Fruit fly (Drosophila melanogaster) whole organism, wandering third instar larva: Measurements from ENCODE around the gene trus.

Source experiments
- Abd-B ChIP-seq: fragments of >200 bp; optimal IDR thresholded peaks from 2 replicates; lab custom pipeline; 2017; ENCODE audit warnings: missing biosample characterization, missing genetic modification characterization
- CG32264 ChIP-seq: fragments of 200-800 bp; sonication (Bioruptor generic); optimal IDR thresholded peaks from 2 replicates; lab custom pipeline; 2016; ENCODE audit warnings: missing biosample characterization, missing genetic modification characterization
- CG9705 ChIP-seq: fragments of 200-800 bp; sonication (Bioruptor generic); optimal IDR thresholded peaks from 2 replicates; lab custom pipeline; 2018; ENCODE audit warnings: missing biosample characterization, mild to moderate bottlenecking, missing genetic modification characterization
- CrebA ChIP-seq: fragments of 200-800 bp; sonication (Bioruptor generic); optimal IDR thresholded peaks from 2 replicates; lab custom pipeline; 2016; ENCODE audit warnings: missing biosample characterization, mild to moderate bottlenecking, missing genetic modification characterization, borderline replicate concordance
- Dif ChIP-seq: fragments of 200-275, 200-300 bp; sonication (Bioruptor generic); optimal IDR thresholded peaks from 2 replicates; lab custom pipeline; 2018; ENCODE audit warnings: missing biosample characterization, missing genetic modification characterization; ENCODE audit not compliant: partially characterized antibody
- GATAd ChIP-seq: sonication (Bioruptor generic); optimal IDR thresholded peaks from 2 replicates; lab custom pipeline; 2016; ENCODE audit warnings: missing biosample characterization, missing genetic modification characterization
- HLH106 ChIP-seq: fragments of 200-800 bp; optimal IDR thresholded peaks from 3 replicates; lab custom pipeline; 2019; ENCODE audit warnings: missing biosample characterization, mild to moderate bottlenecking, missing genetic modification characterization, moderate library complexity
- Hnf4 ChIP-seq: fragments of 200-800 bp; sonication (Bioruptor generic); optimal IDR thresholded peaks from 2 replicates; lab custom pipeline; 2016; ENCODE audit warnings: missing biosample characterization, mild to moderate bottlenecking, missing genetic modification characterization
- Hr78 ChIP-seq: fragments of >200 bp; optimal IDR thresholded peaks from 2 replicates; lab custom pipeline; 2017; ENCODE audit warnings: missing biosample characterization, missing genetic modification characterization
- Hr83 ChIP-seq: fragments of 200-300 bp; sonication (Bioruptor generic); optimal IDR thresholded peaks from 2 replicates; lab custom pipeline; 2016; ENCODE audit warnings: missing biosample characterization, mild to moderate bottlenecking, missing genetic modification characterization, moderate library complexity; ENCODE audit not compliant: poor library complexity, severe bottlenecking
- Mio ChIP-seq: sonication (Bioruptor generic); optimal IDR thresholded peaks from 2 replicates; lab custom pipeline; 2016; ENCODE audit warnings: missing biosample characterization, missing genetic modification characterization
- Myc ChIP-seq: fragments of >200 bp; optimal IDR thresholded peaks from 2 replicates; lab custom pipeline; 2017
- N ChIP-seq: fragments of >200 bp; optimal IDR thresholded peaks from 2 replicates; lab custom pipeline; 2018; ENCODE audit warnings: missing biosample characterization, missing external identifiers, missing genetic modification characterization
- Rel ChIP-seq, 2 experiments: fragments of 200-800 bp; sonication (Bioruptor generic) in 1 of 2; optimal IDR thresholded peaks; 2 replicates in 1 of 2; 3 replicates in 1 of 2; lab custom pipeline; 2016 to 2019; ENCODE audit warnings: mild to moderate bottlenecking in 2 of 2, missing biosample characterization in 2 of 2, missing genetic modification characterization in 2 of 2, moderate library complexity in 1 of 2
- Vsx2 ChIP-seq: fragments of 200-300, 225-300 bp; sonication (Bioruptor generic); optimal IDR thresholded peaks from 2 replicates; lab custom pipeline; 2018; ENCODE audit warnings: missing biosample characterization, missing genetic modification characterization; ENCODE audit not compliant: partially characterized antibody
- br ChIP-seq: fragments of 200-800 bp; sonication (Bioruptor generic); optimal IDR thresholded peaks from 2 replicates; lab custom pipeline; 2016; ENCODE audit warnings: missing biosample characterization, missing genetic modification characterization
- brk ChIP-seq: fragments of 200-800 bp; sonication (Bioruptor generic); optimal IDR thresholded peaks from 2 replicates; lab custom pipeline; 2016; ENCODE audit warnings: missing biosample characterization, mild to moderate bottlenecking, missing genetic modification characterization
- dl ChIP-seq, 2 experiments: fragments of 175-275, 200-275 bp in 1 of 2; fragments of 200-275 bp in 1 of 2; sonication (Bioruptor generic); optimal IDR thresholded peaks; lab custom pipeline; 2018; ENCODE audit warnings: mild to moderate bottlenecking in 2 of 2, missing biosample characterization in 2 of 2, missing genetic modification characterization in 2 of 2, moderate library complexity in 2 of 2; ENCODE audit not compliant: partially characterized antibody in 2 of 2, insufficient read depth in 1 of 2
- dmrt93B ChIP-seq: fragments of 200-800 bp; sonication (Bioruptor generic); optimal IDR thresholded peaks from 2 replicates; lab custom pipeline; 2018; ENCODE audit warnings: missing biosample characterization, mild to moderate bottlenecking, missing genetic modification characterization
- ey ChIP-seq: fragments of 200-800 bp; sonication (Bioruptor generic); optimal IDR thresholded peaks from 2 replicates; lab custom pipeline; 2016; ENCODE audit warnings: missing biosample characterization, missing genetic modification characterization
- fru ChIP-seq: fragments of 200-800 bp; sonication (Bioruptor generic); optimal IDR thresholded peaks from 3 replicates; lab custom pipeline; 2016; ENCODE audit warnings: missing biosample characterization, mild to moderate bottlenecking, missing genetic modification characterization
- h ChIP-seq: fragments of 200-800 bp; sonication (Bioruptor generic); optimal IDR thresholded peaks from 3 replicates; lab custom pipeline; 2016; ENCODE audit warnings: missing biosample characterization, mild to moderate bottlenecking, missing genetic modification characterization
- jim ChIP-seq: fragments of 175-275, 200-325 bp; sonication (Bioruptor generic); optimal IDR thresholded peaks from 2 replicates; lab custom pipeline; 2016; ENCODE audit warnings: missing biosample characterization, mild to moderate bottlenecking, missing genetic modification characterization
- lola ChIP-seq: fragments of >200 bp; optimal IDR thresholded peaks from 2 replicates; lab custom pipeline; 2017; ENCODE audit warnings: missing biosample characterization, missing genetic modification characterization
- pan ChIP-seq: fragments of >200 bp; optimal IDR thresholded peaks from 2 replicates; lab custom pipeline; 2017
- rgr ChIP-seq: fragments of 200-800 bp; sonication (Bioruptor generic); optimal IDR thresholded peaks from 3 replicates; lab custom pipeline; 2016; ENCODE audit warnings: missing biosample characterization, mild to moderate bottlenecking, missing genetic modification characterization
- sage ChIP-seq: fragments of 200-800 bp; sonication (Bioruptor generic); optimal IDR thresholded peaks from 2 replicates; lab custom pipeline; 2016; ENCODE audit warnings: missing biosample characterization, mild to moderate bottlenecking, missing genetic modification characterization
- tai ChIP-seq: sonication (Bioruptor generic); optimal IDR thresholded peaks from 2 replicates; lab custom pipeline; 2016; ENCODE audit warnings: missing biosample characterization, missing genetic modification characterization
- woc ChIP-seq: sonication (Bioruptor generic); optimal IDR thresholded peaks from 2 replicates; lab custom pipeline; 2016; ENCODE audit warnings: missing biosample characterization, mild to moderate bottlenecking, missing genetic modification characterization

Gene trus

DNA sequence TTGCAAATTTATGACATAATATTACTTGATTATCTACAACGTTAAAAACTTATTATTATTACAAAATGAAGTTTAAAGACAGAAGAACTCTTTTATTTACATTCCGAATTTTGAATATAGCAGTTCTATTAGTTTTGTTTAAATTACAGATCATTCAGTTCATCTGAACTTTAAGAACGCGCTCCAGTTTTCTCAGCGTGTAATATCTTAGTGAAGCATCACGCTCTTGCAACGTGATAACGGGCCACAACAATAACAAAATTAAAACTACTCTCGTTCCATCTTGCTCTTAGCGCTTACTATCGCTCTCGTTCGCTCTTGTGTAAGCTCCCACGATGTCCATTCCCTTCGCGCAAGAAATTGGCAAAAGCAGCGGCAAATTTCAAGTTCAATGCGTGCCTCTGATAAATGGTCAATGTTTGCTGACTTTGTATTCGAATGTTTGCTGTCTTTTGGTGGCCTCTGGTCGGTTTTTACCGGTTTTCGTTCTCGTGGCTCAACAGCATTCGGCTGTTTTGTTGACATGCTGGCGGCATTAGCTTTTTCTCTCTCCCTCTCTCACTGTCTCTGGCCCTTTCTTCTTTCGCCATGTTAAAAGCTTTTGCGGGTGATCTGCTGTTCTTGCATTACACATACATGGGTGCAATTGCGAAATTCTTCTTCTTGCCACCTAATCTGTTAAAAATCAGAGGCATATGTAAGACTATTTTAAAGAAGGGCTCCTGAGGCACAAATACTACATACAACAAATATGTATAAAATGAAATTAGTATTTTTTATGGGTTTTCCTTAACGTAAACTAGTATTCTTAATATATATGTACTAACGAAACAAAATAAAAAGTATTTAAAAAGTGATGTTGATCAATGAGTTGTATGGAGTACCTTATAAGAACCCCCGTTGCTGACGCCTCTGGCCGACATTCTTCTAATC is 13.5 kb upstream of the trus start (continued):
- no peak for TF ChIP-seq dl (GFP tag; optimal IDR thresholded peaks at IDR 0.05; lab: Kevin White, UChicago; ENCODE audit: insufficient read depth in 1 of 2, partially characterized antibody in 2 of 2)
- peak; percentile 64 for TF ChIP-seq br

DNA sequence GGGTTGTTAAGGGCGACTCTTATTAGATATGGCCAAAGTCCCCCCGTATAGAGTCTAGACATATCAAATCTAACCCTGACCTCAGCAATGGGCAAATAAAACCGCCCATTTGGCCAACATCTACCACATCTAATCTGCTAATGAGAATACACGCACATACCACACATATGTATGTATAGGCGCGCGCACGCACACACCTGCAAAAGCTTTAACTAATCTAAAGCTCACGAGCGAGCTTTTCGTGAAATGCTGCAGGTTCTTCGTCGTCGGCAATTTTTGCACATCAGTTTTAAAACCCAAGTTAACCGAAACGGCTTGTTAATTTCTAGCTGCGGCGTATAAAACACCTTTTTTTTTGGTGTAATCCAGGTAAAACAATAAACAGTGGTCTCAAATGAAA is 12.6 kb upstream of the trus start:
- no peak for TF ChIP-seq woc
- peak; percentile 58 for TF ChIP-seq lola (GFP tag; lab: Kevin White, UChicago)
- no peak for TF ChIP-seq Vsx2
- no peak for TF ChIP-seq ey
- TF ChIP-seq Hr83 (GFP tag; lab: Kevin White, UChicago): peak; percentile 20
- no peak for TF ChIP-seq Hnf4 (GFP tag; lab: Kevin White, UChicago)
- TF ChIP-seq fru (GFP tag; lab: Kevin White, UChicago): no peak
- no peak for TF ChIP-seq rgr (GFP tag; lab: Kevin White, UChicago)
- no peak for TF ChIP-seq brk
- TF ChIP-seq h (GFP tag; lab: Kevin White, UChicago): no peak
- no peak for TF ChIP-seq CG9705 (GFP tag; lab: Kevin White, UChicago)
- TF ChIP-seq GATAd: no peak
- no peak for TF ChIP-seq jim (GFP tag; lab: Kevin White, UChicago)
- TF ChIP-seq Abd-B (GFP tag; lab: Kevin White, UChicago): no peak
- no peak for TF ChIP-seq Rel (GFP tag; optimal IDR thresholded peaks at IDR 0.05; lab: Kevin White, UChicago)
- TF ChIP-seq Rel (tag; optimal IDR thresholded peaks at IDR 0.05; lab: Kevin White, UChicago): peak; percentile 12
- TF ChIP-seq Mio (GFP tag; lab: Kevin White, UChicago): no peak
- TF ChIP-seq Dif (GFP tag; lab: Kevin White, UChicago): no peak
- no peak for TF ChIP-seq HLH106

DNA sequence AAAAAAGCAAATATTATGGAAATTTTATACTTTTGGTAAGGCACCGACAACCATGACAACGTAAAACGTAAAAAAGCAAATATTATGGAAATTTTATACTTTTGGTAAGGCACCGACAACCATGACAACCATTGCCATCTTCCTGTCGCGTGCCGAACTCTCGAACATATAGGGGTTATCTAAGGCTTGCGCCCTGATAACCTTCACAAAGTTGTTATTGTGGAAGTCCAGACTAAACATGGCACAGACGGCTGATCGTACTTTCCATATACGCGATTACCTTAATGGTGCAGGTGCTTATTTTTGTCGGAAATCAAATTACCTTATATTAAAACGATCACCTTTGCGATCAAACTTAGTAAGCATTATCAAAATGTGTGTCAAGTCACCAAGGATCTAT is 10.9 kb upstream of the trus start:
- no peak for TF ChIP-seq tai (GFP tag; lab: Kevin White, UChicago)
- TF ChIP-seq dmrt93B (GFP tag; lab: Kevin White, UChicago): no peak
- TF ChIP-seq Hr78 (GFP tag; lab: Kevin White, UChicago): no peak
- no peak for TF ChIP-seq jim (GFP tag; lab: Kevin White, UChicago)
- no peak for TF ChIP-seq CrebA (GFP tag; lab: Kevin White, UChicago)
- TF ChIP-seq sage (GFP tag; lab: Kevin White, UChicago): no peak
- no peak for TF ChIP-seq Myc (lab: Kevin White, UChicago)
- TF ChIP-seq CG32264 (GFP tag; lab: Kevin White, UChicago): no peak
- no peak for TF ChIP-seq N (GFP tag; lab: Kevin White, UChicago)
- no peak for TF ChIP-seq dl (GFP tag; optimal IDR thresholded peaks at IDR 0.05; lab: Kevin White, UChicago; ENCODE audit: insufficient read depth in 1 of 2, partially characterized antibody in 2 of 2)
- TF ChIP-seq h (GFP tag; lab: Kevin White, UChicago): peak; percentile 43
- TF ChIP-seq Rel (GFP tag; optimal IDR thresholded peaks at IDR 0.05; lab: Kevin White, UChicago): no peak
- TF ChIP-seq Rel (tag; optimal IDR thresholded peaks at IDR 0.05; lab: Kevin White, UChicago): peak; percentile 14

DNA sequence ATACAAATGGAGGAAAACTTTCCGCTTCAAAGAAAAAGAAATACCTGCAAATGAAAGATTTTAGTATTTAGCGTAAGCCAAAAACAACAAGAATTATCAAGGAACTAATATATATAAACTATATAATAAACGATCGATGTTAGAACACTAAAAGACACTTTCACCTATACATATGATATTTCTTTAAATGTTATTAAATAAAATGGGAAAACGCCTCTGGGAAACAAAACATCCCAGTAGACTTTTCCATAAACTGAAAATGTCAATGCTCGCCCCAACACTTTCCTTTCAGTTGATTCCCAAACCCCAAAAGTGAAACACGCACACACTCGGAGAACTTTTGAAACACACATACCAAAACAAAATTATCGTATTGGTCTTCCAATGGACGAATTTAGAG is 9.0 kb upstream of the trus start, which contains the start of gene vrs:
Gene vrs, plus strand, starts transcription at position 301 of the 400 bp plus-strand sequence.
- no peak for TF ChIP-seq lola (GFP tag; lab: Kevin White, UChicago)

DNA sequence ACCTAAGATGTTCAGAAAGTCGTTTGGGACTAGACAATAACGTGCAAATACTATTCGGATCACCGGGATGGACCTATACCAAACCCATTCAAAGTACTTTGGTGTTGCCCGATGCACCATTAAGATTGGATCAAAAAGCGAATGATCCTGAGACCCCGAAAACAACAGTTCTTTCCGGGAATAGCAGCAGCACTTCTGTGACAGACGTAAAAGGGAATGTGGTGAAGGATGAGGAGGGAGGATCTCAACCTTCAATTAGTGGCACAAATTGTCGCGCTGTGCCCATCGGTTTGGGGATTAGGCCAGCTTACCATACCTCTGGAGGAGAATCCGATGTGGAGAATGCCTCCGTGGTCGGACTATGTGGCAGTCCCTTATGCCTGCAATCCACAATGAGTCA is 8.0 kb upstream of the trus start:
- TF ChIP-seq br (no peak), h (GFP tag; lab: Kevin White, UChicago) (no peak), Rel (GFP tag; optimal IDR thresholded peaks at IDR 0.05; lab: Kevin White, UChicago) (no peak), Rel (tag; optimal IDR thresholded peaks at IDR 0.05; lab: Kevin White, UChicago) (no peak), Abd-B (GFP tag; lab: Kevin White, UChicago) (no peak), CrebA (GFP tag; lab: Kevin White, UChicago) (no peak), CG32264 (GFP tag; lab: Kevin White, UChicago) (no peak), HLH106 (no peak), pan (no peak), Hr78 (GFP tag; lab: Kevin White, UChicago) (no peak), Mio (GFP tag; lab: Kevin White, UChicago) (no peak), lola (GFP tag; lab: Kevin White, UChicago) (no peak)
